Worm (Caenorhabditis elegans) whole organism, L1 larva: ENCODE results near the gene Y54E2A.4.

Source experiments
- C04F5.9 ChIP-seq: sonication (generic microtip); optimal IDR thresholded peaks from 2 replicates; lab custom pipeline; 2016; ENCODE audit warnings: missing genetic modification characterization, missing compliant biosample characterization
- C16A3.4 ChIP-seq: fragments of 150-350 bp; optimal IDR thresholded peaks from 2 replicates; lab custom pipeline; 2014; ENCODE audit warnings: missing biosample characterization, missing genetic modification characterization
- C34B4.2 ChIP-seq: sonication (generic microtip); optimal IDR thresholded peaks from 2 replicates; lab custom pipeline; 2017; ENCODE audit warnings: mild to moderate bottlenecking, missing genetic modification characterization, missing compliant biosample characterization
- Y116A8C.19 ChIP-seq: sonication (generic microtip); optimal IDR thresholded peaks from 2 replicates; lab custom pipeline; 2016; ENCODE audit warnings: missing compliant biosample characterization, missing genetic modification characterization, borderline replicate concordance
- alr-1 ChIP-seq: fragments of 200-800 bp; sonication (Bioruptor generic); optimal IDR thresholded peaks from 2 replicates; lab custom pipeline; 2018; ENCODE audit warnings: borderline replicate concordance, mild to moderate bottlenecking, missing genetic modification characterization, missing compliant biosample characterization
- aly-2 ChIP-seq: fragments of 150-350 bp; optimal IDR thresholded peaks from 2 replicates; lab custom pipeline; 2014; ENCODE audit warnings: missing biosample characterization, missing genetic modification characterization
- blmp-1 ChIP-seq: fragments of 150-350 bp; optimal IDR thresholded peaks from 2 replicates; lab custom pipeline; 2014; ENCODE audit warnings: missing biosample characterization, missing genetic modification characterization
- ceh-63 ChIP-seq: fragments of 200-800 bp; sonication (Bioruptor generic); optimal IDR thresholded peaks from 2 replicates; lab custom pipeline; 2018; ENCODE audit warnings: mild to moderate bottlenecking, missing genetic modification characterization, missing compliant biosample characterization
- ceh-8 ChIP-seq: fragments of 200-800 bp; sonication (Bioruptor generic); optimal IDR thresholded peaks from 2 replicates; lab custom pipeline; 2018; ENCODE audit warnings: mild to moderate bottlenecking, missing genetic modification characterization, moderate library complexity, missing compliant biosample characterization
- ceh-82 ChIP-seq, 3 experiments: fragments of 150-350 bp in 1 of 3; sonication (generic microtip) in 2 of 3; optimal IDR thresholded peaks; 2 replicates each; lab custom pipeline; 2014 to 2017; ENCODE audit warnings: missing biosample characterization in 3 of 3, missing genetic modification characterization in 3 of 3
- ceh-88 ChIP-seq: fragments of 200-800 bp; sonication (Bioruptor generic); IDR thresholded peaks from 2 replicates; pipeline ENCODE4 v1.3.6; 2022; ENCODE audit warnings: missing genetic modification characterization, missing compliant biosample characterization
- ces-1 ChIP-seq: fragments of 150-350 bp; optimal IDR thresholded peaks from 2 replicates; lab custom pipeline; 2014; ENCODE audit warnings: missing biosample characterization, missing genetic modification reagents, missing genetic modification characterization
- dpl-1 ChIP-seq, 3 experiments: fragments of 150-350 bp in 2 of 3; sonication (generic microtip) in 1 of 3; optimal IDR thresholded peaks; 2 replicates each; lab custom pipeline; 2014 to 2017; ENCODE audit warnings: missing biosample characterization in 3 of 3, missing genetic modification characterization in 3 of 3, missing genetic modification reagents in 3 of 3
- efl-1 ChIP-seq, 4 experiments: fragments of 150-350 bp; optimal IDR thresholded peaks in 3 of 4; peaks in 1 of 4; 1 replicate in 1 of 4; 2 replicates in 3 of 4; lab custom pipeline; 2014; ENCODE audit warnings: missing biosample characterization in 2 of 4, missing genetic modification characterization in 2 of 4, missing genetic modification reagents in 2 of 4
- efl-3 ChIP-seq: fragments of 200-800 bp; sonication (Bioruptor generic); optimal IDR thresholded peaks from 2 replicates; lab custom pipeline; 2018; ENCODE audit warnings: mild to moderate bottlenecking, missing genetic modification characterization, missing compliant biosample characterization
- egl-13 ChIP-seq: sonication (generic microtip); optimal IDR thresholded peaks from 2 replicates; lab custom pipeline; 2016; ENCODE audit warnings: missing genotype, missing genetic modification reagents, missing genetic modification characterization, missing compliant biosample characterization
- egl-27 ChIP-seq, 2 experiments: fragments of 150-350 bp in 1 of 2; sonication (generic microtip); optimal IDR thresholded peaks; 3 replicates each; lab custom pipeline; 2017 to 2018; ENCODE audit warnings: missing biosample characterization in 2 of 2, missing genetic modification characterization in 2 of 2, missing genetic modification reagents in 2 of 2
- elt-2 ChIP-seq: sonication (generic microtip); optimal IDR thresholded peaks from 2 replicates; lab custom pipeline; 2016; ENCODE audit warnings: missing genetic modification characterization, mild to moderate bottlenecking, inconsistent platforms, missing compliant biosample characterization, missing genetic modification reagents
- elt-3 ChIP-seq, 6 experiments: fragments of 150-350 bp in 1 of 6; sonication (generic microtip); optimal IDR thresholded peaks; 2 replicates each; lab custom pipeline; 2017 to 2018; ENCODE audit warnings: missing biosample characterization in 6 of 6, missing genetic modification characterization in 6 of 6, inconsistent platforms in 1 of 6
- fkh-10 ChIP-seq: sonication (generic microtip); optimal IDR thresholded peaks from 2 replicates; lab custom pipeline; 2017; ENCODE audit warnings: missing biosample characterization, missing genetic modification reagents, missing genetic modification characterization
- fkh-4 ChIP-seq: sonication (generic microtip); optimal IDR thresholded peaks from 2 replicates; lab custom pipeline; 2016; ENCODE audit warnings: missing compliant biosample characterization, missing genetic modification characterization, borderline replicate concordance
- grh-1 ChIP-seq: fragments of 200-800 bp; sonication (Bioruptor generic); IDR thresholded peaks from 2 replicates; pipeline ENCODE4 v1.3.6; 2022; ENCODE audit warnings: missing genetic modification reagents, missing genetic modification characterization, missing compliant biosample characterization
- hlh-4 ChIP-seq: sonication (generic microtip); optimal IDR thresholded peaks from 2 replicates; lab custom pipeline; 2016; ENCODE audit warnings: mild to moderate bottlenecking, missing genetic modification characterization, missing compliant biosample characterization
- isw-1 ChIP-seq: fragments of 200-800 bp; sonication (Bioruptor generic); IDR thresholded peaks from 2 replicates; pipeline ENCODE4 v1.3.6; 2022; ENCODE audit warnings: missing genetic modification characterization, missing compliant biosample characterization
- jun-1 ChIP-seq: fragments of 150-350 bp; optimal IDR thresholded peaks from 2 replicates; lab custom pipeline; 2014; ENCODE audit warnings: missing biosample characterization, missing genetic modification reagents, missing genetic modification characterization
- lin-13 ChIP-seq: fragments of 150-350 bp; optimal IDR thresholded peaks from 2 replicates; lab custom pipeline; 2014; ENCODE audit warnings: missing biosample characterization, missing genetic modification reagents, missing genetic modification characterization
- lin-15B ChIP-seq: fragments of 150-350 bp; sonication (generic microtip); optimal IDR thresholded peaks from 3 replicates; lab custom pipeline; 2014; ENCODE audit warnings: missing biosample characterization, missing genetic modification characterization
- lin-35 ChIP-seq, 2 experiments: fragments of 150-350 bp; optimal IDR thresholded peaks; 2 replicates each; lab custom pipeline; 2014; ENCODE audit warnings: missing biosample characterization in 2 of 2, missing genetic modification characterization in 2 of 2, missing genetic modification reagents in 2 of 2
- lin-39 ChIP-seq: fragments of 150-350 bp; optimal IDR thresholded peaks from 2 replicates; lab custom pipeline; 2014; ENCODE audit warnings: missing biosample characterization, missing genetic modification reagents, missing genetic modification characterization
- lir-3 ChIP-seq: sonication (generic microtip); optimal IDR thresholded peaks from 2 replicates; lab custom pipeline; 2016; ENCODE audit warnings: mild to moderate bottlenecking, missing genetic modification characterization, moderate library complexity, missing compliant biosample characterization; ENCODE audit not compliant: poor library complexity
- lsy-2 ChIP-seq, 2 experiments: fragments of 150-350 bp; optimal IDR thresholded peaks; 2 replicates each; lab custom pipeline; 2014; ENCODE audit warnings: missing biosample characterization in 2 of 2, missing genetic modification characterization in 2 of 2
- mab-9 ChIP-seq: fragments of 200-800 bp; sonication (Bioruptor generic); IDR thresholded peaks from 2 replicates; pipeline ENCODE4 v1.3.6; 2022; ENCODE audit warnings: missing genetic modification reagents, missing genetic modification characterization, missing compliant biosample characterization
- mdl-1 ChIP-seq, 2 experiments: fragments of 150-350 bp; optimal IDR thresholded peaks; 2 replicates each; lab custom pipeline; 2014 to 2017; ENCODE audit warnings: missing biosample characterization in 2 of 2, missing genetic modification characterization in 2 of 2, inconsistent platforms in 1 of 2
- mef-2 ChIP-seq: fragments of 150-350 bp; optimal IDR thresholded peaks from 2 replicates; lab custom pipeline; 2014; ENCODE audit warnings: missing biosample characterization, missing genetic modification characterization
- nhr-12 ChIP-seq: sonication (generic microtip); optimal IDR thresholded peaks from 2 replicates; lab custom pipeline; 2017; ENCODE audit warnings: missing biosample characterization, missing genetic modification characterization
- nhr-237 ChIP-seq: fragments of 150-350 bp; optimal IDR thresholded peaks from 2 replicates; lab custom pipeline; 2014; ENCODE audit warnings: missing biosample characterization, missing genetic modification characterization
- nhr-28 ChIP-seq: fragments of 150-350 bp; optimal IDR thresholded peaks from 2 replicates; lab custom pipeline; 2014; ENCODE audit warnings: missing biosample characterization, missing genetic modification characterization
- nhr-47 ChIP-seq: sonication (generic microtip); optimal IDR thresholded peaks from 2 replicates; lab custom pipeline; 2016; ENCODE audit warnings: mild to moderate bottlenecking, missing genetic modification characterization, moderate library complexity, missing compliant biosample characterization
- nhr-76 ChIP-seq: sonication (generic microtip); optimal IDR thresholded peaks from 2 replicates; lab custom pipeline; 2017; ENCODE audit warnings: missing biosample characterization, missing genetic modification characterization
- nhr-84 ChIP-seq: sonication (generic microtip); optimal IDR thresholded peaks from 2 replicates; lab custom pipeline; 2017; ENCODE audit warnings: missing biosample characterization, missing genetic modification characterization
- pag-3 ChIP-seq: sonication (generic microtip); optimal IDR thresholded peaks from 2 replicates; lab custom pipeline; 2017; ENCODE audit warnings: missing genetic modification characterization, mild to moderate bottlenecking, missing compliant biosample characterization, antibody characterized with exemption, borderline replicate concordance; ENCODE audit not compliant: insufficient read depth
- rnt-1 ChIP-seq: sonication (generic microtip); optimal IDR thresholded peaks from 2 replicates; lab custom pipeline; 2016; ENCODE audit warnings: mild to moderate bottlenecking, missing genetic modification characterization, moderate library complexity, missing compliant biosample characterization
- snpc-4 ChIP-seq: fragments of 150-350 bp; optimal IDR thresholded peaks from 2 replicates; lab custom pipeline; 2014; ENCODE audit warnings: missing biosample characterization, missing genetic modification characterization
- snu-23 ChIP-seq: sonication (generic microtip); optimal IDR thresholded peaks from 2 replicates; lab custom pipeline; 2016; ENCODE audit warnings: missing genetic modification characterization, missing compliant biosample characterization
- sptf-1 ChIP-seq: fragments of 150-350 bp; optimal IDR thresholded peaks from 2 replicates; lab custom pipeline; 2014; ENCODE audit warnings: missing biosample characterization, missing genetic modification characterization
- sup-37 ChIP-seq: fragments of 200-800 bp; sonication (Bioruptor generic); optimal IDR thresholded peaks from 2 replicates; lab custom pipeline; 2018; ENCODE audit warnings: mild to moderate bottlenecking, missing genetic modification characterization, missing compliant biosample characterization
- swsn-7 ChIP-seq: sonication (generic microtip); optimal IDR thresholded peaks from 2 replicates; lab custom pipeline; 2016; ENCODE audit warnings: missing genetic modification characterization, missing compliant biosample characterization
- tlp-1 ChIP-seq: fragments of 150-350 bp; optimal IDR thresholded peaks from 2 replicates; lab custom pipeline; 2014; ENCODE audit warnings: missing biosample characterization, missing genetic modification characterization
- unc-130 ChIP-seq: fragments of 150-350 bp; optimal IDR thresholded peaks from 2 replicates; lab custom pipeline; 2017; ENCODE audit warnings: missing biosample characterization, missing genetic modification characterization, inconsistent platforms
- unc-62 ChIP-seq: fragments of 150-350 bp; optimal IDR thresholded peaks from 2 replicates; lab custom pipeline; 2014; ENCODE audit warnings: missing biosample characterization, missing genetic modification reagents, missing genetic modification characterization
- xbp-1 ChIP-seq: sonication (generic microtip); optimal IDR thresholded peaks from 2 replicates; lab custom pipeline; 2016; ENCODE audit warnings: missing genetic modification characterization, missing compliant biosample characterization
- zag-1 ChIP-seq: fragments of 150-350 bp; optimal IDR thresholded peaks from 2 replicates; lab custom pipeline; 2014; ENCODE audit warnings: missing biosample characterization, missing genetic modification characterization
- ztf-4 ChIP-seq: fragments of 150-350 bp; optimal IDR thresholded peaks from 2 replicates; lab custom pipeline; 2014; ENCODE audit warnings: missing biosample characterization, missing genetic modification characterization

The Y54E2A.4 gene

DNA sequence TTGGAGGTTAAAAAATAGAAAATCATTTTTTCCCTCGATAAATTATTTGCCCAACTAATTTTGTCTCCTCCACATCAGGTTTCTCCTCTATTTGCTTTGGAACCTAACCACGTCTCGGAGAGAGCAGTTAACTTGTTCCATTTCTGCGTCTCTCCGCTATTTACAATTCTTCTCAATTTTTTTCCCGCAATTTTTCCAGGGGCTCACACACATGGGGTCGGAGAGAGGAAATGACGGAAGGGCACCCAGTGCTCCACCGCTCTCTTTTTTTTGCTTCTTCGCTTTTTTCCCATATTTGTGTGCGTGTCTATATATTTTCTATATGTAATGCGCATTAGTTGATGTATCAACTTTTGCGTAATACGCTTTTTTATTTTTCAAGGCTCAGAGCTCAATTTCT is 56.2 kb downstream of the Y54E2A.4 start (continued):
- no peak for TF ChIP-seq hlh-4 (tag; lab: Kevin White, UChicago)
- TF ChIP-seq ceh-8 (GFP tag; lab: Kevin White, UChicago): no peak
- no peak for TF ChIP-seq C16A3.4
- no peak for TF ChIP-seq tlp-1 (tag; lab: Kevin White, UChicago)
- no peak for TF ChIP-seq mef-2 (tag; lab: Kevin White, UChicago)
- no peak for TF ChIP-seq ztf-4
- TF ChIP-seq nhr-12 (tag; lab: Kevin White, UChicago): no peak
- TF ChIP-seq Y116A8C.19 (tag; lab: Kevin White, UChicago): no peak
- no peak for TF ChIP-seq nhr-28 (tag; lab: Kevin White, UChicago)
- no peak for TF ChIP-seq elt-2
- TF ChIP-seq efl-1 (optimal IDR thresholded peaks at IDR 0.05; lab: Kevin White, UChicago): peak; percentile 42 to 45
- TF ChIP-seq efl-1 (GFP tag; optimal IDR thresholded peaks at IDR 0.05 in 1 of 2; lab: Kevin White, UChicago): peak; percentile 27 to 35
- TF ChIP-seq sup-37: no peak
- peak; percentile 61 for TF ChIP-seq egl-13 (tag; lab: Kevin White, UChicago)
- TF ChIP-seq elt-3 (tag; optimal IDR thresholded peaks at IDR 0.05; lab: Kevin White, UChicago): no peak
- no peak for TF ChIP-seq ces-1 (GFP tag; lab: Kevin White, UChicago)
- no peak for TF ChIP-seq lin-13 (GFP tag; lab: Kevin White, UChicago)
- TF ChIP-seq mdl-1 (tag; optimal IDR thresholded peaks at IDR 0.05; lab: Kevin White, UChicago): peak in 1 of 2 experiments; percentile 42
- no peak for TF ChIP-seq sptf-1 (tag; lab: Kevin White, UChicago)
- no peak for TF ChIP-seq aly-2
- TF ChIP-seq efl-3 (GFP tag; lab: Kevin White, UChicago): no peak
- no peak for TF ChIP-seq mab-9 (GFP tag; lab: Robert Waterston, UW)
- no peak for TF ChIP-seq ceh-63 (GFP tag; lab: Kevin White, UChicago)
- no peak for TF ChIP-seq lin-15B (tag; lab: Kevin White, UChicago)
- TF ChIP-seq dpl-1 (GFP tag; optimal IDR thresholded peaks at IDR 0.05; lab: Kevin White, UChicago): peak in 1 of 3 experiments; percentile 62
- TF ChIP-seq nhr-84 (tag; lab: Kevin White, UChicago): no peak
- no peak for TF ChIP-seq isw-1 (GFP tag; lab: Robert Waterston, UW)
- TF ChIP-seq nhr-237 (tag; lab: Kevin White, UChicago): no peak
- no peak for TF ChIP-seq lin-39 (tag; lab: Kevin White, UChicago)
- no peak for TF ChIP-seq egl-27 (tag; optimal IDR thresholded peaks at IDR 0.05; lab: Kevin White, UChicago)
- no peak for TF ChIP-seq ceh-88 (GFP tag; lab: Robert Waterston, UW)
- no peak for TF ChIP-seq zag-1 (tag; lab: Kevin White, UChicago)
- TF ChIP-seq nhr-47: peak; percentile 33
- no peak for TF ChIP-seq unc-130 (tag; lab: Kevin White, UChicago)
- peak in 1 of 3 experiments; percentile 43 for TF ChIP-seq ceh-82 (tag; optimal IDR thresholded peaks at IDR 0.05; lab: Kevin White, UChicago)
- TF ChIP-seq lin-35 (GFP tag; optimal IDR thresholded peaks at IDR 0.05; lab: Kevin White, UChicago): no peak
- TF ChIP-seq C04F5.9: no peak
- TF ChIP-seq xbp-1 (tag; lab: Kevin White, UChicago): no peak
- TF ChIP-seq snu-23 (GFP tag; lab: Kevin White, UChicago): no peak
- peak; percentile 38 for TF ChIP-seq swsn-7 (tag; lab: Kevin White, UChicago)
- no peak for TF ChIP-seq C34B4.2 (tag; lab: Kevin White, UChicago)
- TF ChIP-seq rnt-1 (tag; lab: Kevin White, UChicago): no peak
- TF ChIP-seq fkh-4 (tag; lab: Kevin White, UChicago): no peak
- TF ChIP-seq pag-3: no peak
- no peak for TF ChIP-seq alr-1 (tag; lab: Kevin White, UChicago)
- TF ChIP-seq unc-62 (GFP tag; lab: Kevin White, UChicago): no peak
- no peak for TF ChIP-seq nhr-76 (tag; lab: Kevin White, UChicago)
- no peak for TF ChIP-seq blmp-1 (tag; lab: Kevin White, UChicago)
- peak; percentile 26 for TF ChIP-seq snpc-4 (tag; lab: Kevin White, UChicago)
- TF ChIP-seq lsy-2 (tag; optimal IDR thresholded peaks at IDR 0.05; lab: Kevin White, UChicago): peak in 1 of 2 experiments; percentile 36
- TF ChIP-seq jun-1 (tag; lab: Kevin White, UChicago): no peak
- peak; percentile 58 for TF ChIP-seq fkh-10 (GFP tag; lab: Kevin White, UChicago)
- no peak for TF ChIP-seq lir-3 (tag; lab: Kevin White, UChicago)
- no peak for TF ChIP-seq grh-1
